Fruit fly (Drosophila melanogaster): Measurements from ENCODE around the gene eIF3d1.

The eIF3d1 gene

DNA sequence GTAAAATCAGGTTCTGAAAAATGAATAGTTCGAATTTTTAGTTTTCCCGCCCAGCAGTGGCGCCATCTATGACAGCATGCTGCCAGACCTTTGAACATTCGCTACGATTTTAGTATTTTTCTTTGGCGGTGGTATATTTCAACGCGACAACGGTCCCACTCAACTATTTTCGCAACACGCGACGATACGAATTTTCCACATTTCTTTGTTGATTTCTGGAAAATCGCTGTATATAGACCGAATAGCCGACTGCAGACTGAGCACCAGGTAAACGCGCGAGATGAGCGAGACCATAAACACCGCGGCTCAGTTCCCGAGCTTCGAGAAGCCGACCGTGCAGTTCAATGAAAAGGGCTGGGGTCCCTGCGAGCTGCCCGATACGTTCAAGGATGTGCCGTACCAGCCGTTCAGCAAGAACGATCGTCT lies at the start of gene eIF3d1:
Gene eIF3d1 (plus strand): TSS at position 129 of the 426 bp plus-strand sequence.
- TF ChIP-seq CG34367 (tag; optimal IDR thresholded peaks at IDR 0.05) = no peak
- no peak for TF ChIP-seq CG10348 (GFP tag; IDR thresholded peaks at IDR 0.05)
- no peak for TF ChIP-seq Pif1B (GFP tag; optimal IDR thresholded peaks at IDR 0.05)

DNA sequence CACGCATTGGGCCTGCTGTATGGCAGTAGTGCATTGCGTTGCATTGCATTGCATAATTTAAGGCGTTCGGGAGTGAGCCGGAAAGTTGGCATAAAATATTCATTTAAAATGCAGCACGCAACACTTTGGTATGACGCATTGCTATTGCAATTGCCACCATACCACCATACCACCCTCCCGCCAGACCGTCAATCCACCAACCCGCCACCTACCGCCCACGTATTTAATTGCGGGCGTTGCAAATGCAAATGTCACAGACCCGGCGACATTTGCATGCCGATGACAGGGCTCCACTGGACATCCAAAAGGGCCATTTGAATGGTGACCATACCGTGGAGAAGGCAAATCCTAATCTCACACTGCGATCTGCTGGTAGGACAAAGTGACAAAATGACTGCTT lies 45.0 kb upstream of the eIF3d1 start:
- no peak for TF ChIP-seq CG14655 (GFP tag; optimal IDR thresholded peaks at IDR 0.05)
- TF ChIP-seq EcR (GFP tag; optimal IDR thresholded peaks at IDR 0.05) = no peak
- TF ChIP-seq CG34367 (tag; optimal IDR thresholded peaks at IDR 0.05) = no peak
- TF ChIP-seq Ets98B (GFP tag; IDR thresholded peaks at IDR 0.05) = no peak
- no peak for TF ChIP-seq CG17806 (tag; optimal IDR thresholded peaks at IDR 0.05)
- no peak for TF ChIP-seq CG32121 (GFP tag; IDR thresholded peaks at IDR 0.05)
- no peak for TF ChIP-seq Pif1A (GFP tag; optimal IDR thresholded peaks at IDR 0.05)
- TF ChIP-seq CG12605 (GFP tag; IDR thresholded peaks at IDR 0.05) = no peak
- TF ChIP-seq CG4496 (GFP tag; IDR thresholded peaks at IDR 0.05) = no peak
- no peak for TF ChIP-seq CG9948 (tag; optimal IDR thresholded peaks at IDR 0.05)
- no peak for TF ChIP-seq gl (tag; optimal IDR thresholded peaks at IDR 0.05)
- TF ChIP-seq CG10348 (GFP tag; IDR thresholded peaks at IDR 0.05) = no peak
- no peak for TF ChIP-seq CG15710 (tag; optimal IDR thresholded peaks at IDR 0.05)
- TF ChIP-seq Pif1B (GFP tag; optimal IDR thresholded peaks at IDR 0.05) = no peak
- TF ChIP-seq D1 (tag; optimal IDR thresholded peaks at IDR 0.05) = no peak
- TF ChIP-seq CG8159 (tag; optimal IDR thresholded peaks at IDR 0.05) = no peak
- TF ChIP-seq CG8301 (tag; optimal IDR thresholded peaks at IDR 0.05) = no peak
- no peak for TF ChIP-seq fd96Ca (GFP tag; IDR thresholded peaks at IDR 0.05)

DNA sequence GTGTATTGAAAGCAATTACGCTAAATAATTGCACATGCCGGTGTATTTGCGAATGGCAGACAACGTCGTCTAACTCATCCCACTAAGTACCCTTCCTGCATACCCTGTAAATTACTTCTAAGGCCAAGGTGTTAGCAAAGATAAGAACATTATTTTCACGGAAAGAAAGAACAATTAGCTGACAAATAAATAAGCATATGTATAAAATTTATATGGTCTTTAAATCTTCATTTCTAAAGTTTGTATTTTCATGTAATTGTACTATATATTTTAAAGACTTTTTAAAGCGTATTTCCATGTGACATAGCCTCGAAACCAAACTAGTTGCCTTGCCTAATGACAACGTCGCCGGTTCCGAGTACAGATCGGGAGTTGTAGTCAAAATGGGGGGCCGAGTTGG lies 42.6 kb upstream of the eIF3d1 start:
- TF ChIP-seq D1 (tag; optimal IDR thresholded peaks at IDR 0.05) = no peak
- no peak for TF ChIP-seq CG15710 (tag; optimal IDR thresholded peaks at IDR 0.05)
- no peak for TF ChIP-seq Pif1A (GFP tag; optimal IDR thresholded peaks at IDR 0.05)
- TF ChIP-seq Ets98B (GFP tag; IDR thresholded peaks at IDR 0.05) = no peak
- TF ChIP-seq EcR (GFP tag; optimal IDR thresholded peaks at IDR 0.05) = no peak
- 0 out of 2 replicates have a peak, but pooled peaks have one; percentile 12 for TF ChIP-seq CG32121 (GFP tag; IDR thresholded peaks at IDR 0.05)
- no peak for TF ChIP-seq CG17806 (tag; optimal IDR thresholded peaks at IDR 0.05)
- TF ChIP-seq fd96Ca (GFP tag; IDR thresholded peaks at IDR 0.05) = no peak
- no peak for TF ChIP-seq rn (GFP tag; IDR thresholded peaks at IDR 0.05)
- peak; percentile 30 for TF ChIP-seq CG14655 (GFP tag; optimal IDR thresholded peaks at IDR 0.05)
- TF ChIP-seq CG8159 (tag; optimal IDR thresholded peaks at IDR 0.05) = no peak
- TF ChIP-seq Snoo (tag; optimal IDR thresholded peaks at IDR 0.05) = no peak
- TF ChIP-seq gl (tag; optimal IDR thresholded peaks at IDR 0.05) = no peak
- no peak for TF ChIP-seq CG4496 (GFP tag; IDR thresholded peaks at IDR 0.05)
- peak; percentile 4 for TF ChIP-seq CG8301 (tag; optimal IDR thresholded peaks at IDR 0.05)
- TF ChIP-seq CG34367 (tag; optimal IDR thresholded peaks at IDR 0.05) = no peak
- no peak for TF ChIP-seq CG9948 (tag; optimal IDR thresholded peaks at IDR 0.05)
- TF ChIP-seq CG10348 (GFP tag; IDR thresholded peaks at IDR 0.05) = no peak
- no peak for TF ChIP-seq CG13204 (GFP tag; optimal IDR thresholded peaks at IDR 0.05)
- TF ChIP-seq CG12605 (GFP tag; IDR thresholded peaks at IDR 0.05) = no peak
- TF ChIP-seq Pif1B (GFP tag; optimal IDR thresholded peaks at IDR 0.05) = no peak

DNA sequence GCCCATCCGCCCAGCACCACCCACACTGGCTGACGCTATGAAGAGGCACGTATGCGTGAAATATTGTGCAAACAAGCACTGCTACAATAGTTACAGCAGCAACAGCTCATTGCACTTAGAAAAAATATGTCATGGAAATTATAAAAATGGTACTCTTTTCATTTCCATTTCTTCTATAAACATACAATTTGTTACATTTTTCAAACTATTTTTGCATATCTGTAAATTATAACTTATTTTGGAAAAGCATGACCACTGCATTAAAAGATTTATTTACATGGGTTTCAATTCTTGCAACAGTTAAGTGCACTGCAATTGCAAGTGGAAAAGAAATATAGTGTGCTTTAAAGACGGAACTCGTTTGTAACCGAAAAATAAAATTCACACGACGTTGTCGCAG lies 41.5 kb upstream of the eIF3d1 start:
- TF ChIP-seq CG14655 (GFP tag; optimal IDR thresholded peaks at IDR 0.05) (peak; percentile 47), rn (GFP tag; IDR thresholded peaks at IDR 0.05) (no peak), Ets98B (GFP tag; IDR thresholded peaks at IDR 0.05) (peak; percentile 21; the same call in 1 of the 2 replicates), CG32121 (GFP tag; IDR thresholded peaks at IDR 0.05) (peak; percentile 74), CG13204 (GFP tag; optimal IDR thresholded peaks at IDR 0.05) (no peak), CG4496 (GFP tag; IDR thresholded peaks at IDR 0.05) (0 out of 3 replicates have a peak, but pooled peaks have one; percentile 17), Pif1A (GFP tag; optimal IDR thresholded peaks at IDR 0.05) (peak; percentile 47), Pif1B (GFP tag; optimal IDR thresholded peaks at IDR 0.05) (no peak), CG8301 (tag; optimal IDR thresholded peaks at IDR 0.05) (peak; percentile 44)

DNA sequence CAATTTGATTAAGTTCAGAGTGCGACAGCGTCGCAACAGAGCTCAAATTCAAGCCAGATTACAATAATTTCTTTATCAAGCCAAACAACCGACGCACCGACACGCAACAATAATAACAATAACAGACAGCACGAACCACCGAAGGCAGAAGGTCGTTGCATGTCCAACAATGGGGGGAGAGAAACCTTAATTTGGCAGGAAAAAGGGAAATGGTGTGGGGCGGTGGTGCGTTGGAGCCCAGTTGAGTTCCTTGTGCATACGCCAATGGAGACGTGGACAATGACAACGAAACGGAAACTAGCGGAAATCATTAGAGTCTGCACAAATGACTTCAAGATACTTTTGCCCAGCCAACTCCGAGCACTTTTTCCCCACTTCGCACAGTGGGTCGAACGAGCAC lies 40.3 kb upstream of the eIF3d1 start:
- TF ChIP-seq Pif1A (GFP tag; optimal IDR thresholded peaks at IDR 0.05) (no peak), CG15710 (tag; optimal IDR thresholded peaks at IDR 0.05) (no peak), CG14655 (GFP tag; optimal IDR thresholded peaks at IDR 0.05) (no peak), D1 (tag; optimal IDR thresholded peaks at IDR 0.05) (no peak), CG9948 (tag; optimal IDR thresholded peaks at IDR 0.05) (no peak), CG32121 (GFP tag; IDR thresholded peaks at IDR 0.05) (no peak), Ets98B (GFP tag; IDR thresholded peaks at IDR 0.05) (no peak), CG12605 (GFP tag; IDR thresholded peaks at IDR 0.05) (no peak), fd96Ca (GFP tag; IDR thresholded peaks at IDR 0.05) (no peak)

DNA sequence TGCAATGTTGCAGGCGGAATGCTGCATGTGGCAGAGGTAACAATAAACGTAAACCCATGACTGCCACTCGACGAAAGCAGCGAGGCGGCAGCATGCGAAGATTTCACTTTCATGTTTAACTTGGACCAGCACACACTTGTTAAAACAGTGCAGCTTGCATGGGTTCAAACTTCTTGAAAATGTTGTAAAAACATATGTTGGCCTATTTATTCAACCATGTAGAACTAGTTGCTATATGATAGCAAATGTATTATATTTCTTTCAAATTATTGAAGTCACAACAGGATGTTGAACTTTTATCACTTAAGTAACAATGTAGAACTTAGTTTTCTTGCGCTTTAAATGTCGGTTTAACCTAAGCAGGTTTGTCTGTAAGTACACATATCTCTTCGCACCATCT lies 37.0 kb upstream of the eIF3d1 start:
- TF ChIP-seq CG8159 (tag; optimal IDR thresholded peaks at IDR 0.05) = no peak
- no peak for TF ChIP-seq CG4496 (GFP tag; IDR thresholded peaks at IDR 0.05)
- TF ChIP-seq CG34367 (tag; optimal IDR thresholded peaks at IDR 0.05) = no peak
- no peak for TF ChIP-seq CG10348 (GFP tag; IDR thresholded peaks at IDR 0.05)
- TF ChIP-seq Pif1A (GFP tag; optimal IDR thresholded peaks at IDR 0.05) = peak; percentile 15
- TF ChIP-seq CG8301 (tag; optimal IDR thresholded peaks at IDR 0.05) = no peak
- TF ChIP-seq CG14655 (GFP tag; optimal IDR thresholded peaks at IDR 0.05) = peak; percentile 5
- no peak for TF ChIP-seq CG15710 (tag; optimal IDR thresholded peaks at IDR 0.05)
- no peak for TF ChIP-seq Snoo (tag; optimal IDR thresholded peaks at IDR 0.05)

DNA sequence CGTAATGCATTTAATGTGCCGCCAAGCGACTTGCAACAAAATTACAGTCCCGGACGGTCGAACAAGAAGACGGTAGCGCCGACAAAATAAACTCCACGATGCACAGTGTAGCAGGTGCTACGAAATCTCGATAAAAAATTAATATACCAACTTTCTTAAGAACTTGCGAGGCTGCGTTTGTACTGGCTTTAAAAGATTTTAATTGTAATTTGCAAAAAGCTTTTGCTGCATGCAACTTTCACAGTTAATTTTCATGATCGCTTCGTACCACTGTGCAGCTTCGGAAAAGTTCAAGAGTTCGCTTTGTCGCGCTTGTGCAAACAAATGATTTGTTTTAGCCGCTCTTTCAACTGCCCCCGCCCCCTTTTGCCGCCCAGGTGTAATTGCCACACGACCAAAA lies 33.7 kb upstream of the eIF3d1 start:
- TF ChIP-seq Pif1A (GFP tag; optimal IDR thresholded peaks at IDR 0.05) (peak; percentile 86), CG13204 (GFP tag; optimal IDR thresholded peaks at IDR 0.05) (peak; percentile 20), Ets98B (GFP tag; IDR thresholded peaks at IDR 0.05) (peak; percentile 92), D1 (tag; optimal IDR thresholded peaks at IDR 0.05) (no peak), CG17806 (tag; optimal IDR thresholded peaks at IDR 0.05) (peak; percentile 60), CG34367 (tag; optimal IDR thresholded peaks at IDR 0.05) (peak; percentile 55), CG15710 (tag; optimal IDR thresholded peaks at IDR 0.05) (peak; percentile 58), Snoo (tag; optimal IDR thresholded peaks at IDR 0.05) (peak; percentile 69), EcR (GFP tag; optimal IDR thresholded peaks at IDR 0.05) (no peak), CG14655 (GFP tag; optimal IDR thresholded peaks at IDR 0.05) (peak; percentile 77), CG10348 (GFP tag; IDR thresholded peaks at IDR 0.05) (peak; percentile 73), rn (GFP tag; IDR thresholded peaks at IDR 0.05) (peak; percentile 74), CG32121 (GFP tag; IDR thresholded peaks at IDR 0.05) (peak; percentile 91), CG4496 (GFP tag; IDR thresholded peaks at IDR 0.05) (peak; percentile 94), CG9948 (tag; optimal IDR thresholded peaks at IDR 0.05) (peak; percentile 63), Pif1B (GFP tag; optimal IDR thresholded peaks at IDR 0.05) (peak; percentile 50), fd96Ca (GFP tag; IDR thresholded peaks at IDR 0.05) (peak; percentile 94), CG8159 (tag; optimal IDR thresholded peaks at IDR 0.05) (peak; percentile 68), CG8301 (tag; optimal IDR thresholded peaks at IDR 0.05) (peak; percentile 71), gl (tag; optimal IDR thresholded peaks at IDR 0.05) (no peak), CG12605 (GFP tag; IDR thresholded peaks at IDR 0.05) (peak; percentile 79)

Data from whole organism, pupa.